Worm (Caenorhabditis elegans) whole organism, early embryonic: ENCODE measurements around the gene fbxa-144.

ENCODE experiments used
- B0310.2 ChIP-seq: sonication (generic microtip); optimal IDR thresholded peaks from 2 replicates; lab custom pipeline; 2016; ENCODE audit warnings: mild to moderate bottlenecking, missing genetic modification characterization, missing compliant biosample characterization
- F13C5.2 ChIP-seq: sonication (generic microtip); optimal IDR thresholded peaks from 2 replicates; lab custom pipeline; 2017; ENCODE audit warnings: mild to moderate bottlenecking, missing genetic modification characterization, inconsistent platforms, missing compliant biosample characterization
- aly-1 ChIP-seq: sonication (generic microtip); optimal IDR thresholded peaks from 2 replicates; lab custom pipeline; 2016; ENCODE audit warnings: missing genetic modification characterization, missing compliant biosample characterization
- ama-1 ChIP-seq: fragments of 150-350 bp; optimal IDR thresholded peaks from 2 replicates; lab custom pipeline; 2014
- ceh-13 ChIP-seq: fragments of 200-800 bp; sonication (Bioruptor generic); optimal IDR thresholded peaks from 2 replicates; lab custom pipeline; 2018; ENCODE audit warnings: mild to moderate bottlenecking, missing genetic modification characterization, missing compliant biosample characterization
- ceh-36 ChIP-seq: sonication (generic microtip); optimal IDR thresholded peaks from 2 replicates; lab custom pipeline; 2016; ENCODE audit warnings: missing genetic modification characterization, inconsistent platforms, missing compliant biosample characterization
- ets-7 ChIP-seq: sonication (generic microtip); optimal IDR thresholded peaks from 2 replicates; lab custom pipeline; 2016; ENCODE audit warnings: missing genotype, missing genetic modification characterization, missing compliant biosample characterization
- flt-1 ChIP-seq: fragments of 200-800 bp; sonication (Bioruptor generic); IDR thresholded peaks from 2 replicates; pipeline ENCODE4 v1.3.6; 2022; ENCODE audit warnings: missing genetic modification characterization, missing compliant biosample characterization
- hmbx-1 ChIP-seq: sonication (generic microtip); optimal IDR thresholded peaks from 2 replicates; lab custom pipeline; 2016; ENCODE audit warnings: mild to moderate bottlenecking, missing genetic modification characterization, missing compliant biosample characterization
- hmg-4 ChIP-seq: fragments of 200-800 bp; sonication (Bioruptor generic); optimal IDR thresholded peaks from 2 replicates; lab custom pipeline; 2018; ENCODE audit warnings: mild to moderate bottlenecking, missing genetic modification characterization, missing compliant biosample characterization
- hnd-1 ChIP-seq: sonication (generic microtip); optimal IDR thresholded peaks from 2 replicates; lab custom pipeline; 2016; ENCODE audit warnings: missing genetic modification characterization, missing compliant biosample characterization
- pes-1 ChIP-seq: fragments of 200-800 bp; sonication (Bioruptor generic); IDR thresholded peaks from 2 replicates; pipeline ENCODE4 v1.3.6; 2022; ENCODE audit warnings: missing genetic modification reagents, missing genetic modification characterization, missing compliant biosample characterization
- scrt-1 ChIP-seq: fragments of 200-800 bp; sonication (Bioruptor generic); IDR thresholded peaks from 2 replicates; pipeline ENCODE4 v1.3.6; 2022; ENCODE audit warnings: missing genetic modification characterization, missing compliant biosample characterization
- sea-1 ChIP-seq: fragments of 200-800 bp; sonication (Bioruptor generic); conservative IDR thresholded peaks from 2 replicates; pipeline ENCODE4 v1.3.6; 2022; ENCODE audit warnings: missing genetic modification characterization, missing compliant biosample characterization
- tbx-11 ChIP-seq: fragments of 200-800 bp; sonication (Bioruptor generic); IDR thresholded peaks from 2 replicates; pipeline ENCODE4 v1.3.6; 2022; ENCODE audit warnings: missing genetic modification characterization, missing compliant biosample characterization
- tbx-37 ChIP-seq: fragments of 200-800 bp; sonication (Bioruptor generic); conservative IDR thresholded peaks from 2 replicates; pipeline ENCODE4 v1.3.6; 2022; ENCODE audit warnings: missing genetic modification reagents, missing genetic modification characterization, missing compliant biosample characterization
- tra-4 ChIP-seq: sonication (generic microtip); optimal IDR thresholded peaks from 2 replicates; lab custom pipeline; 2017; ENCODE audit warnings: missing genetic modification characterization, missing compliant biosample characterization

fbxa-144 gene

DNA sequence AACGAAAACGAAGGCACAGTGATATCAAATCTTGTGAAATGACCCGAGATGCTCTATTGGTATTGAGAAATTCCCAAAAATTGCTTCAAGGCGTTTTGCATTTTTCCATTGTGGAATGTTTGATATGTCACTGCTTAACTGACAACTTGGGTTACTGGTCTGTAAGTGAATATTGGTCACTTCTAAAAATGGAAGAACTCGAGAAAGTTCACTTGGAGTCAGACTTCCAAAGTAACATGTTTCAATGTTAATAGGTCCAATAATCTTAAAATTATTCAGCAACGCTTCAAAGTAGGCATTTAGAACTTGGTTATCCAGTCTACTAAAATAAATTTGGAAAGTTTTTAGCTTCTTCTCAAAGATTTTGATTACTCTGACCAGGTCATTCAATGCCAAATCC lies at the start of gene fbxa-144:
Gene fbxa-144 (minus strand): TSS at position 101 of the 400 bp plus-strand sequence.
- no peak for TF ChIP-seq tra-4 (tag; lab: Kevin White, UChicago)
- TF ChIP-seq B0310.2 (tag; lab: Kevin White, UChicago) = no peak
- TF ChIP-seq tbx-37 (GFP tag; lab: Robert Waterston, UW) = no peak
- no peak for TF ChIP-seq ceh-13 (GFP tag; lab: Kevin White, UChicago)
- no peak for TF ChIP-seq flt-1 (GFP tag; lab: Robert Waterston, UW)
- no peak for TF ChIP-seq ets-7 (tag; lab: Kevin White, UChicago)
- no peak for TF ChIP-seq hnd-1 (tag; lab: Kevin White, UChicago)
- TF ChIP-seq hmbx-1 = no peak

DNA sequence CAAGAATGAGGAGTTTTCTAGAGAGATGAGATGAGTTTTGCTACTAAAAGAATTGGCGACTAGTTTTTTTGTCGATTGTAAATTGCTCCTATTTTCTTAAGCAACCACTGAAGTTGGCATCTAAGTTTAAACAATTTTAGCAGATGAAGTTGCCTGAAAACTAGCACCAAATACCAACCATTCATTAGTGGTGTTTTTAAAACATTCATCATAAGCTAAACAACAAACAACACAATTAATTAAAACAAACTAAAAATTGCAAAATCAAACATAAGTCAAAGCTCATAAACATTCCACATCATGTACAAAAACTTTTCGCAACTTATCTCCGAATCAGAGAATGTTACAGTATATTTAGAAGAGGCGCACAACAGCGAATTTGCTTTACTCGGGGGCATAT lies 49.5 kb upstream of the fbxa-144 start, which contains the start of gene srz-13:
Gene srz-13 (plus strand): TSS at position 301 of the 400 bp plus-strand sequence.
- no peak for TF ChIP-seq tbx-37 (GFP tag; lab: Robert Waterston, UW)
- no peak for TF ChIP-seq tra-4 (tag; lab: Kevin White, UChicago)
- no peak for TF ChIP-seq B0310.2 (tag; lab: Kevin White, UChicago)
- TF ChIP-seq ama-1 (lab: Kevin White, UChicago) = no peak
- no peak for TF ChIP-seq F13C5.2 (tag; lab: Kevin White, UChicago)
- TF ChIP-seq ets-7 (tag; lab: Kevin White, UChicago) = no peak
- no peak for TF ChIP-seq scrt-1 (GFP tag; lab: Robert Waterston, UW)
- TF ChIP-seq flt-1 (GFP tag; lab: Robert Waterston, UW) = no peak
- TF ChIP-seq hmbx-1 = no peak
- no peak for TF ChIP-seq pes-1 (GFP tag; lab: Robert Waterston, UW)
- no peak for TF ChIP-seq ceh-36 (tag; lab: Kevin White, UChicago)
- TF ChIP-seq ceh-13 (GFP tag; lab: Kevin White, UChicago) = no peak

DNA sequence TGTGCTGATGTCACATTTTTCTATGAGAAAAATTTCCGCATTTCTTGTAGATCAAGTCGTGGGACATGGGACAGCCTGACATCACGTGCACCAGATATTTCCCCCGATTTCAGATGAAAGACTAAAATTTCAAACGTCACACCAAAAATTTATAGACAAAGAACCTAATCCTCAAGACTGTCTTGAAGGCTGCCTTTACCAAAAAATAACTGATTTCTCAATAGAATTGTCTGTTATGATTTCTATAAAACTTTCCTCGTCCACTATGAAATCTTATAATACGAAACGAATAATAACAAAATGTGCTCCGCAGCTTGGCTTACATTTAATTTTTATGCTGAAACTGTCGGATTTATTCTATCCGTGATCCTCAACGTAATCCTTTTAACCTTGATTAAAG lies 47.7 kb upstream of the fbxa-144 start, which contains the start of gene str-106:
Gene str-106 (plus strand): TSS at position 301 of the 400 bp plus-strand sequence.
- TF ChIP-seq aly-1 (tag; lab: Kevin White, UChicago) (no peak), pes-1 (GFP tag; lab: Robert Waterston, UW) (no peak), ceh-13 (GFP tag; lab: Kevin White, UChicago) (no peak), hnd-1 (tag; lab: Kevin White, UChicago) (no peak), F13C5.2 (tag; lab: Kevin White, UChicago) (no peak), hmbx-1 (no peak), tbx-37 (GFP tag; lab: Robert Waterston, UW) (no peak)

DNA sequence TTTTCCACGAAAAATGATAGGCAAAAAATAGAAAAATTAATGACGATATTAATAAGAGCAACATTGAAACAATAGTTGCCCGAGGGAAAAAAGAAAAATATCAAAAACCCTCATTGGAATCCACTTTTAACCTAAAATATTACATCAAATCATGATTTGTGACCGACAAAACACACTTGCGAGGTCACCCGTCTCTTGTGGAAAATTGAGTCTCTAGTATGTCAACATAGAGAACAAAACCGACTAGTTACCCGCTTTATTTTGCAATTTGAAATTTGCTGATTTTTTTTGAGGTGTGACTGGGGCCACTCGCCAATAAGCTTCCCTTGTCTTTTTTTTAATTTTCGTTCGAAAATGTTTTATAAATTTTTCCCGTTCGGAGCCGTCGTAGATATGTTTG lies 43.2 kb upstream of the fbxa-144 start, which contains the start of gene cyp-33D1:
Gene cyp-33D1 (minus strand): TSS at position 101 of the 400 bp plus-strand sequence.
- TF ChIP-seq tra-4 (tag; lab: Kevin White, UChicago) (no peak), hnd-1 (tag; lab: Kevin White, UChicago) (no peak), aly-1 (tag; lab: Kevin White, UChicago) (no peak), tbx-11 (GFP tag; lab: Robert Waterston, UW) (no peak), tbx-37 (GFP tag; lab: Robert Waterston, UW) (no peak), ceh-36 (tag; lab: Kevin White, UChicago) (no peak), scrt-1 (GFP tag; lab: Robert Waterston, UW) (no peak), F13C5.2 (tag; lab: Kevin White, UChicago) (no peak), ceh-13 (GFP tag; lab: Kevin White, UChicago) (no peak), ama-1 (lab: Kevin White, UChicago) (no peak), hmg-4 (no peak), flt-1 (GFP tag; lab: Robert Waterston, UW) (no peak), ets-7 (tag; lab: Kevin White, UChicago) (no peak), B0310.2 (tag; lab: Kevin White, UChicago) (no peak)

DNA sequence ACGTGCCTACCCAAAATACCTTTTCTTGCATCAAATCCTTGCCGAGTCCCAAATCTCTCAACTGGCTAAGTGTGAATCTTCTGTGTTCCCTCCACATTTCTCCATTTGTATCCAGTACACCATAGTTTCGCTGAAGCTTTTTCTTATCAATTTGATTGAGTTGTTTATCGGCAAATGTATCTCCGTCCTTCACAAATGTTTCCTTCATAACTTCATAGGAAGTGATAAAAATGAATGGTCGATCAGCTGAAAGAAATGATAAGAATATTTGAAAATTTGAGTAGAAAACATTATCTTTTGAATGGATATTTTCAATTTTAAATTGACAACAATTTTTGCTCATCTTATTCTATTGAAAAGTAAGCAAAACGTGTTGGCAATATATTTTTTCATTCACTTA lies 42.6 kb upstream of the fbxa-144 start:
- TF ChIP-seq ets-7 (tag; lab: Kevin White, UChicago) = no peak
- no peak for TF ChIP-seq tra-4 (tag; lab: Kevin White, UChicago)
- no peak for TF ChIP-seq B0310.2 (tag; lab: Kevin White, UChicago)
- TF ChIP-seq pes-1 (GFP tag; lab: Robert Waterston, UW) = no peak

DNA sequence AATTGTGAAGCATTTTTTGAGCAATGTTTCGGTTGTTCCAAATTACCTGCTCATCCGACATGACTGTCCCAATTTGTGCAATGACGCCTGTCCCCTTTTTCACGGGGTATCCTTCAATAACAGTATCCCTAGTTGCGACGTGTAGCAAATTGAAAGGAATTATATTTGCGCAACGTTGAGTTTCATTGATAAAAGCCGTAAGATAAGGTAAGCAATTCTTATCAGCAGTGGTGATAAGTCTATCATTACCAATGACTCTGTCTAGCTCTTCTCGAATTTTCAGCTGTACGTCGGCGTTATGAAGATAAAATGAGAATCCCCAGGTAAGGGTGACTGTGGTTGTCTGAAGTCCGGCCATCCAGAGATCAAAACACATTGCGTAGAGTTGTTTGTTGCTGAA lies 41.5 kb upstream of the fbxa-144 start:
- TF ChIP-seq hmbx-1 = no peak
- TF ChIP-seq flt-1 (GFP tag; lab: Robert Waterston, UW) = no peak
- TF ChIP-seq sea-1 = no peak
- no peak for TF ChIP-seq hnd-1 (tag; lab: Kevin White, UChicago)
- TF ChIP-seq tbx-37 (GFP tag; lab: Robert Waterston, UW) = no peak
- TF ChIP-seq tra-4 (tag; lab: Kevin White, UChicago) = no peak
- no peak for TF ChIP-seq ceh-36 (tag; lab: Kevin White, UChicago)
- no peak for TF ChIP-seq hmg-4
- TF ChIP-seq B0310.2 (tag; lab: Kevin White, UChicago) = no peak
- no peak for TF ChIP-seq ceh-13 (GFP tag; lab: Kevin White, UChicago)
- no peak for TF ChIP-seq ets-7 (tag; lab: Kevin White, UChicago)
- no peak for TF ChIP-seq tbx-11 (GFP tag; lab: Robert Waterston, UW)
- TF ChIP-seq F13C5.2 (tag; lab: Kevin White, UChicago) = no peak
- no peak for TF ChIP-seq pes-1 (GFP tag; lab: Robert Waterston, UW)

DNA sequence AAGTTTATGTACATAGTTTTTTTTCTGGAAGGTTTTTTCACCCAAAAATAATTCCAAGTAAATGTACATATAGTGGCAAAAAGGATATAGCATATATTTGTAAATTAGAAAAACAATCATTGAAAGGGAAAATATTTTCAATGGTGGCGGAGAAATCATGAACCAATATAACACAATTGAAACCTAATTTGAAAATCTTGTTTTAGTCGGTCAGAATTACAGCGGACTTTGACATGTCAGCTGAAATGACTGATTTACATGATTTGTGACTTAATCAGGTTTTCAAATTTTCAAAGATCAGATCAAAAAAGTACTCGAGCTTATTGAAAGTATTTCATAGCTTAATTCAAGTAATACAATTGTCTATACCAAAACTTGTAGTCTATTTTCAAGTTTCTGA lies 39.1 kb upstream of the fbxa-144 start, which contains the start of gene K05D4.9:
Gene K05D4.9 (minus strand): TSS at position 101 of the 400 bp plus-strand sequence.
- no peak for TF ChIP-seq F13C5.2 (tag; lab: Kevin White, UChicago)
- no peak for TF ChIP-seq hmg-4
- TF ChIP-seq hnd-1 (tag; lab: Kevin White, UChicago) = no peak
- no peak for TF ChIP-seq B0310.2 (tag; lab: Kevin White, UChicago)

DNA sequence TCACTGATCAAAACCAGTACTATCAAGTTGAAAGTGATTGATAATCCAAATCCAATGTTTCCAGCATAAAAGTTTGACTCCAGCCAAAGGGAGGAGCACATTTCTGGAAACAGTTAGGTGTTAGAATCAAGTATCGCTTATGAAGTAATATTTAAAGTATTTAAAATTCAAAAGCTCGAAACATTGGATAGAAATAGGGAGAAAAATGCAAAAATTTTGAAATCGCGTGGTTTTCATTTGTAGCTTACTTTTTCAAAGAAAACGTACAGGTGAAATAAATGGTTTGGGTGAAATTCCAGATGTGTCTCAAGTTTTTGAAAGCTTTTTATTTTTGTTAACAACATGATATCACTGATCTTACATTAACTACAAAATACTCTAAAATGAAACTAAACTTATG lies 36.4 kb upstream of the fbxa-144 start, which contains the start of gene str-111:
Gene str-111 (minus strand): TSS at position 101 of the 400 bp plus-strand sequence.
- TF ChIP-seq aly-1 (tag; lab: Kevin White, UChicago) (no peak), flt-1 (GFP tag; lab: Robert Waterston, UW) (no peak), ceh-36 (tag; lab: Kevin White, UChicago) (no peak), tbx-37 (GFP tag; lab: Robert Waterston, UW) (no peak), F13C5.2 (tag; lab: Kevin White, UChicago) (no peak), hmg-4 (no peak), sea-1 (no peak), scrt-1 (GFP tag; lab: Robert Waterston, UW) (no peak), ceh-13 (GFP tag; lab: Kevin White, UChicago) (no peak), tbx-11 (GFP tag; lab: Robert Waterston, UW) (no peak)
